Fruit fly (Drosophila melanogaster) whole organism, prepupa: Measurements from ENCODE around the gene CG31709.

ENCODE experiments used
- CG10631 ChIP-seq: fragments of 200-800 bp; sonication (Bioruptor generic); optimal IDR thresholded peaks from 2 replicates; lab custom pipeline; 2016; ENCODE audit warnings: missing biosample characterization, missing genetic modification characterization
- CG10669 ChIP-seq: fragments of 200-800 bp; sonication (Bioruptor generic); optimal IDR thresholded peaks from 3 replicates; lab custom pipeline; 2018; ENCODE audit warnings: missing biosample characterization, mild to moderate bottlenecking, missing genetic modification characterization, moderate library complexity
- CG11294 ChIP-seq: fragments of 200-800 bp; sonication (Bioruptor generic); IDR thresholded peaks from 2 replicates; pipeline ENCODE4 v1.3.6; 2022; ENCODE audit warnings: missing biosample characterization, missing genetic modification characterization
- CG11902 ChIP-seq: fragments of 200-800 bp; sonication (Bioruptor generic); optimal IDR thresholded peaks from 3 replicates; lab custom pipeline; 2016; ENCODE audit warnings: missing biosample characterization, missing genetic modification characterization
- CG16779 ChIP-seq: fragments of 200-800 bp; sonication (Bioruptor generic); optimal IDR thresholded peaks from 3 replicates; lab custom pipeline; 2017; ENCODE audit warnings: missing biosample characterization, mild to moderate bottlenecking, missing genetic modification characterization
- CG3032 ChIP-seq: fragments of 200-800 bp; optimal IDR thresholded peaks from 2 replicates; lab custom pipeline; 2019; ENCODE audit warnings: missing biosample characterization, mild to moderate bottlenecking, missing genetic modification characterization, moderate library complexity
- CG31627 ChIP-seq: fragments of 200-800 bp; sonication (Bioruptor generic); optimal IDR thresholded peaks from 3 replicates; lab custom pipeline; 2016; ENCODE audit warnings: missing biosample characterization, missing genetic modification characterization
- CG32006 ChIP-seq: fragments of 200-800 bp; sonication (Bioruptor generic); optimal IDR thresholded peaks from 3 replicates; lab custom pipeline; 2017; ENCODE audit warnings: missing biosample characterization, mild to moderate bottlenecking, missing genetic modification characterization
- CG34406 ChIP-seq: fragments of 200-800 bp; sonication (Bioruptor generic); optimal IDR thresholded peaks from 3 replicates; lab custom pipeline; 2016; ENCODE audit warnings: missing biosample characterization, missing genetic modification characterization
- CG4318 ChIP-seq: fragments of 200-800 bp; sonication (Bioruptor generic); optimal IDR thresholded peaks from 3 replicates; lab custom pipeline; 2017; ENCODE audit warnings: missing biosample characterization, mild to moderate bottlenecking, missing genetic modification characterization
- CG6163 ChIP-seq: fragments of 200-800 bp; sonication (Bioruptor generic); IDR thresholded peaks from 3 replicates; pipeline ENCODE4 v1.3.6; 2022; ENCODE audit warnings: missing biosample characterization, missing genetic modification characterization
- CG6276 ChIP-seq: fragments of 200-800 bp; sonication (Bioruptor generic); optimal IDR thresholded peaks from 2 replicates; lab custom pipeline; 2017; ENCODE audit warnings: missing biosample characterization, mild to moderate bottlenecking, missing genetic modification characterization
- CG6792 ChIP-seq: fragments of 200-800 bp; sonication (Bioruptor generic); optimal IDR thresholded peaks from 3 replicates; lab custom pipeline; 2016; ENCODE audit warnings: missing biosample characterization, missing genetic modification characterization
- CG7368 ChIP-seq: fragments of 200-800 bp; sonication (Bioruptor generic); optimal IDR thresholded peaks from 3 replicates; lab custom pipeline; 2016; ENCODE audit warnings: missing biosample characterization, missing genetic modification characterization
- CG8319 ChIP-seq: fragments of 200-800 bp; sonication (Bioruptor generic); optimal IDR thresholded peaks from 3 replicates; lab custom pipeline; 2016; ENCODE audit warnings: missing biosample characterization, missing genetic modification characterization
- CG8632 ChIP-seq: fragments of 200-800 bp; sonication (Bioruptor generic); optimal IDR thresholded peaks from 3 replicates; lab custom pipeline; 2016; ENCODE audit warnings: missing biosample characterization, missing genetic modification characterization
- Eip78C ChIP-seq: fragments of 200-800 bp; sonication (Bioruptor generic); peaks from one replicate; lab custom pipeline; 2016; ENCODE audit warnings: missing biosample characterization, missing genetic modification characterization
- Eip93F ChIP-seq: fragments of 200-800 bp; sonication (Bioruptor generic); optimal IDR thresholded peaks from 2 replicates; lab custom pipeline; 2016; ENCODE audit warnings: missing biosample characterization, mild to moderate bottlenecking, missing genetic modification characterization
- Ets21C ChIP-seq: fragments of 200-800 bp; sonication (Bioruptor generic); optimal IDR thresholded peaks from 3 replicates; lab custom pipeline; 2016; ENCODE audit warnings: missing biosample characterization, missing genetic modification characterization
- Ets96B ChIP-seq: fragments of 200-800 bp; optimal IDR thresholded peaks from 2 replicates; lab custom pipeline; 2019; ENCODE audit warnings: missing biosample characterization, mild to moderate bottlenecking, missing genetic modification characterization, moderate library complexity
- Hr38 ChIP-seq: sonication (Bioruptor generic); optimal IDR thresholded peaks from 2 replicates; lab custom pipeline; 2016; ENCODE audit warnings: missing biosample characterization, missing genetic modification characterization
- Hr39 ChIP-seq: fragments of 200-800 bp; sonication (Bioruptor generic); optimal IDR thresholded peaks from 2 replicates; lab custom pipeline; 2016; ENCODE audit warnings: missing biosample characterization, missing genetic modification characterization
- Hr4 ChIP-seq: fragments of 200-800 bp; sonication (Bioruptor generic); optimal IDR thresholded peaks from 3 replicates; lab custom pipeline; 2016; ENCODE audit warnings: missing biosample characterization, missing genetic modification characterization
- Lpt ChIP-seq: fragments of 200-800 bp; sonication (Bioruptor generic); optimal IDR thresholded peaks from 3 replicates; lab custom pipeline; 2016; ENCODE audit warnings: missing biosample characterization, missing genetic modification characterization
- Met ChIP-seq: fragments of 200-800 bp; sonication (Bioruptor generic); optimal IDR thresholded peaks from 3 replicates; lab custom pipeline; 2016; ENCODE audit warnings: missing biosample characterization, missing genetic modification characterization
- OdsH ChIP-seq: fragments of 200-800 bp; sonication (Bioruptor generic); optimal IDR thresholded peaks from 3 replicates; lab custom pipeline; 2016; ENCODE audit warnings: missing biosample characterization, missing genetic modification characterization
- cyc ChIP-seq: fragments of 200-800 bp; sonication (Bioruptor generic); optimal IDR thresholded peaks from 3 replicates; lab custom pipeline; 2016; ENCODE audit warnings: missing biosample characterization, missing genetic modification characterization
- dac ChIP-seq: fragments of 200-800 bp; sonication (Bioruptor generic); optimal IDR thresholded peaks from 2 replicates; lab custom pipeline; 2017; ENCODE audit warnings: missing biosample characterization, mild to moderate bottlenecking, missing genetic modification characterization
- esn ChIP-seq: fragments of 200-800 bp; sonication (Bioruptor generic); optimal IDR thresholded peaks from 2 replicates; lab custom pipeline; 2016; ENCODE audit warnings: missing biosample characterization, mild to moderate bottlenecking, missing genetic modification characterization, moderate library complexity
- fkh ChIP-seq: fragments of 200-800 bp; sonication (Bioruptor generic); optimal IDR thresholded peaks from 3 replicates; lab custom pipeline; 2017; ENCODE audit warnings: missing biosample characterization, mild to moderate bottlenecking, missing genetic modification characterization, moderate library complexity
- pdm3 ChIP-seq: fragments of 200-800 bp; sonication (Bioruptor generic); optimal IDR thresholded peaks from 3 replicates; lab custom pipeline; 2016; ENCODE audit warnings: missing biosample characterization, missing genetic modification characterization
- salr ChIP-seq, 2 experiments: fragments of 200-800 bp; sonication (Bioruptor generic); optimal IDR thresholded peaks; 3 replicates each; lab custom pipeline; 2016 to 2018; ENCODE audit warnings: missing biosample characterization in 2 of 2, missing genetic modification characterization in 2 of 2, mild to moderate bottlenecking in 1 of 2
- ss ChIP-seq, 2 experiments: fragments of 200-800 bp; sonication (Bioruptor generic); optimal IDR thresholded peaks; 2 replicates in 1 of 2; 3 replicates in 1 of 2; lab custom pipeline; 2017 to 2018; ENCODE audit warnings: mild to moderate bottlenecking in 2 of 2, missing biosample characterization in 2 of 2, missing genetic modification characterization in 2 of 2, moderate library complexity in 1 of 2
- svp ChIP-seq: fragments of 200-800 bp; sonication (Bioruptor generic); peaks from one replicate; lab custom pipeline; 2016; ENCODE audit warnings: missing biosample characterization, missing genetic modification characterization
- topi ChIP-seq: fragments of 200-800 bp; sonication (Bioruptor generic); optimal IDR thresholded peaks from 3 replicates; lab custom pipeline; 2016; ENCODE audit warnings: missing biosample characterization, missing genetic modification characterization

The CG31709 gene

DNA sequence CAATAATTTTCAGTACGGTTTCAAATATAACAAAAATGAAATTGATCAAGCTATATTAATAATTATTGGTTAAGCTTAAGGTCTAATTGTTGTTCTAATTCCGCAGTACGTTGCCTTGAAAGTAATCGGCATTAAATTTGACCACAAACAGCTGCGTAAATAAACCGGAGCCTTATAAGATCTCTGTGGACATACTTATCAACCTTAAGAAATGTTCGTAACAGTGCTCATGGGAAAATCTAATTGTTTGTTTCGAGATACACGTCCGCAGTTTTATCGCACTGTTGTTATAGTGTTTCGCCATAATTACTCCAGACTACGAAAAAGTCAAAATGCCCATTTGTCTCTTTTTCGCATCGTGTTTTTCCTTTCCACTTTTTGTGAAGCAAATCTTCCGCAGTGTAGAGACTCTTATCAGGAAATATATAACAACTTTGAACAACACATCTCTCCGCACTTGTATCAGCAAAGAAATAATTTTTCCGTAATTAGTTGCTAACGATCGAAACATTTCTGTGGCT lies 49.5 kb downstream of the CG31709 start:
- TF ChIP-seq CG7368 (GFP tag; lab: Kevin White, UChicago): no peak
- TF ChIP-seq CG32006 (GFP tag; lab: Kevin White, UChicago): peak; percentile 44
- no peak for TF ChIP-seq CG11294 (GFP tag; lab: Robert Waterston, UW)
- peak; percentile 4 for TF ChIP-seq CG6276 (GFP tag; lab: Kevin White, UChicago)
- TF ChIP-seq Ets21C (GFP tag; lab: Kevin White, UChicago): no peak
- no peak for TF ChIP-seq CG34406 (GFP tag; lab: Kevin White, UChicago)
- no peak for TF ChIP-seq Met
- TF ChIP-seq Hr4 (GFP tag; lab: Kevin White, UChicago): no peak
- no peak for TF ChIP-seq CG16779 (tag; lab: Kevin White, UChicago)
- 0 out of 3 replicates have a peak, but pooled peaks have one; percentile 29 for TF ChIP-seq CG6163 (GFP tag; lab: Robert Waterston, UW)
- no peak for TF ChIP-seq dac (GFP tag; lab: Kevin White, UChicago)
- TF ChIP-seq fkh (GFP tag; lab: Kevin White, UChicago): peak; percentile 54
- TF ChIP-seq Ets96B (tag; lab: Kevin White, UChicago): no peak
- TF ChIP-seq salr (GFP tag; optimal IDR thresholded peaks at IDR 0.05; lab: Kevin White, UChicago): no peak
- TF ChIP-seq Eip78C: peak; percentile 52
- no peak for TF ChIP-seq CG8632 (GFP tag; lab: Kevin White, UChicago)
- TF ChIP-seq cyc (GFP tag; lab: Kevin White, UChicago): no peak
- no peak for TF ChIP-seq CG10631 (GFP tag; lab: Kevin White, UChicago)
- peak; percentile 62 for TF ChIP-seq svp (GFP tag; lab: Kevin White, UChicago)
- no peak for TF ChIP-seq Eip93F (GFP tag; lab: Kevin White, UChicago)
- no peak for TF ChIP-seq pdm3 (GFP tag; lab: Kevin White, UChicago)

DNA sequence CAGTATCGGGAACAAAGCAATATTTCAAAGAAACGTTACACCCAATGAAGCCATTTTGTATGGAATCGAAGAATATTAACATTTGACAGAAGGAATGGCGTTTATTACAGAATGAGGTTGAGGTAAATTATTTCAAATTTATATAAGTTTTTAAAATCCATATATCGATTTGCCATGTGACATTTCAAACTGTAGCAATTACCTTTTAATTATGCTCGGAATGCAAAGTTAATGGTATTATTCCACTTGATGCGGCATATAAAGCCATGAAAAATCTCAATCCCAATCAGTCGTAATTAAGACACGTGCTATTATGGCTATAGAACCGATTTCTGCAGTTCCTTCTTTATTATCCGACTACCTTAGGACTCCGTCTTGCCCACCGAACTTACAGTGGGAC lies 51.2 kb downstream of the CG31709 start, which contains the start of gene CG31883:
Gene CG31883 (plus strand): TSS at position 301 of the 400 bp plus-strand sequence.
- TF ChIP-seq CG8319 (no peak), topi (GFP tag; lab: Kevin White, UChicago) (no peak), Hr39 (no peak), CG6276 (GFP tag; lab: Kevin White, UChicago) (no peak), OdsH (GFP tag; lab: Kevin White, UChicago) (no peak), CG3032 (tag; lab: Kevin White, UChicago) (no peak), CG11902 (GFP tag; lab: Kevin White, UChicago) (no peak), CG10669 (no peak), CG6792 (no peak), Lpt (GFP tag; lab: Kevin White, UChicago) (no peak), pdm3 (GFP tag; lab: Kevin White, UChicago) (no peak), CG4318 (GFP tag; lab: Kevin White, UChicago) (no peak), esn (GFP tag; lab: Kevin White, UChicago) (no peak), ss (GFP tag; optimal IDR thresholded peaks at IDR 0.05; lab: Kevin White, UChicago) (no peak), CG31627 (GFP tag; lab: Kevin White, UChicago) (no peak), CG32006 (GFP tag; lab: Kevin White, UChicago) (no peak), CG34406 (GFP tag; lab: Kevin White, UChicago) (no peak), Hr38 (GFP tag; lab: Kevin White, UChicago) (no peak)
- TF ChIP-seq, all 60 proteins: peak for 0
